Worm (Caenorhabditis elegans): ENCODE results near the gene dao-6.

dao-6 gene

DNA sequence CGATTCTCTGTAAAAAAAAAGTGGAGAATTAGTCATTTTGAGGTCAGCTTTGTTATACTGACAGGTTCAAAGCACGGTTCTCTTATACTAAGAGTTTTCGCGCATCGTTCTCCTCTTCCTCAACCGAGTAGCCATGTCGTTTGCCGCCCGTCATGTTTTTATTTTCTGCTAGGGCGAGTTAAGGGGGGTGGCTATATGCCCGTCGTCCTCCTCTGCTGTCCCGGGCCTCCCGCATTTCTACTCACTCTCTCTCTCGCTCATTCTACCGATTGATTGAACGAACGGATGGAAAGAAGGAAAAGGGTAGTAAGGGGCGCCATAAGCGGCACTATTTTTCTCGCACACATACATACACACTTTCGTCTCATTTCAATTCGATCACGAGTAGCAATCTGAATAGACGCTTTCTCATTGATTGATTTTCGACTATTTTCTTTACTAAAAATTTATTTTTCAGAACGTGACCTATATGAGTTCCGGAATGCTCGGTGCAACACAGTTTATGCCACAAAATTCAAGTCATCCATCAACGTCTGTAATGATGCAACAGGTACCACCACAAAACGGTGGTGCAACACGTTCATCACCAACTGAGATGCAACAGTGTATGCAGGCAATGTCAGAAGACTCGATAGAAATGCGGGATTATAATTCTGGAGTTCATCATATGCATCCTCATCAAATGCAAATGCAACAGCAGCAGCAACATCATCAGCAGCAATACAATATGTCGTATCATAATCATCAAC is 30.7 kb downstream of the dao-6 start:
- TF ChIP-seq C34F6.9 (tag; optimal IDR thresholded peaks at IDR 0.05) = peak; percentile 4
- no peak for TF ChIP-seq ztf-1 (GFP tag; conservative IDR thresholded peaks at IDR 0.05)

DNA sequence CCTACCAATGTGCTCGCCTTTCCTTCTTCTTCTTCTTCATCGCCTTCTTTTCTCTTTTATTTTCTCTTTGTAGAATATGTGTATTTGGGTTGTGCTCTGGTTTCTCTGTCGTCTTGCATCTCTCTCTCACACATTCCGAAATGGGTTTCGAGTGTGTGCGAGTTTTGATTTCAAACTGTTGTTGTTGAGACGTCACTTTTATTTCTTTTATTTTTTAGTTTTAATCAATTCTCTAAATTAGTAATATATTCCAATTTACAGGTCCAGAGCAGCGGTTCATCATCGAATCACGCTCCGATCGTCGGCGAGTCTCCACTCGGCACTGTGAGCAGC is 31.4 kb downstream of the dao-6 start:
- TF ChIP-seq sma-9 (GFP tag; optimal IDR thresholded peaks at IDR 0.05) (peak; percentile 9), sma-9 (tag; optimal IDR thresholded peaks at IDR 0.05) (no peak), lsy-2 (tag; optimal IDR thresholded peaks at IDR 0.05) (no peak), unc-55 (GFP tag; optimal IDR thresholded peaks at IDR 0.05) (peak; percentile 28)

DNA sequence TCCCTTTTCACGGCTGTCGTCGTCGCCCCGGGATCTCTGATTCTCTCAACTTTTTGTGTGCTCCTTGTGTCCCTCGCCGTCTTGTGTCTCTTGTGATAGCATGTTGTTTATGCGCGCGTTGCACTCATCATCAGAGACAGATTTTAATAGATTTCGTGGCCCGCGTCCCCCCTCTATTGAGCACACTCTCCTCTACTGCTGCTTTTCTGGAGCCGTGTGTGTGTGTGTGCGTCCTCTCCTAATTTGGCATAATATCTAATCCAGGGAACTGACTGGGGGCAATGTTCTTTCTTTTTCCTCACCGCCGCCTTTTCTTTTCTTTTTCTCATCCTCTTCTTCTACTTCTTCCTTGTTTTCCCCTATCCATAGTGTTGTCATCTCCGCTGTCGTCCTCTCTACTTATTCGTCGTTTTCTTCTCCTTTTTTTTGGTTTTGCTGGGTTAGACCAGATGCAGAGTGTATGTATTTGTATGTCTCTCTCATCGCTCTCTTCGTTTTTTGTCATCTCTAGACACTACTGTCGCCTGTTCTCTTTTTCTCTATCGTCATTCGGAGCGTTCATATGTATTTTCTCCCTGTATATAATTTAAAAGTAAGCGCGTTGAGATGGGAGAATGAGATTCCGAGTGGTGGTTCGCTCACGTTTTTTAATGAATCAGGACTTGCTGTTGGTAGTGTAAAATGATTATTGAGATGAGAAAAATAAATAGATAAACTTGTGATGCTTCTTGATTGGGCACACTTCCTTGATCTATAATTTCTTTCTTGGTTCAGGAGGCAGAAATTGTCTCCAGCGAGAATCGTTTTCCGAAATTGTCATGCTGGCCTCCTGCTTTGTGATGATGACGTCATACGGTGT is 32.0 kb downstream of the dao-6 start:
- TF ChIP-seq sma-9 (GFP tag; optimal IDR thresholded peaks at IDR 0.05) = peak; percentile 58
- no peak for TF ChIP-seq sma-9 (tag; optimal IDR thresholded peaks at IDR 0.05)
- peak; percentile 0 for TF ChIP-seq ama-1 (optimal IDR thresholded peaks at IDR 0.05)
- peak; percentile 11 for TF ChIP-seq egl-27 (tag; optimal IDR thresholded peaks at IDR 0.05)
- peak; percentile 54 for TF ChIP-seq C34F6.9 (tag; optimal IDR thresholded peaks at IDR 0.05)
- peak; percentile 63 for TF ChIP-seq Y55F3AM.14 (GFP tag; optimal IDR thresholded peaks at IDR 0.05)
- TF ChIP-seq nhr-129 (tag; optimal IDR thresholded peaks at IDR 0.05) = peak; percentile 43
- peak; percentile 53 for TF ChIP-seq unc-55 (GFP tag; optimal IDR thresholded peaks at IDR 0.05)
- TF ChIP-seq lsy-2 (tag; optimal IDR thresholded peaks at IDR 0.05) = peak in 1 of 2 experiments; percentile 43
- TF ChIP-seq ztf-11 (tag; optimal IDR thresholded peaks at IDR 0.05) = no peak
- TF ChIP-seq F13H6.1 (tag; optimal IDR thresholded peaks at IDR 0.05) = peak; percentile 74
- peak; percentile 74 for TF ChIP-seq zag-1 (tag; optimal IDR thresholded peaks at IDR 0.05)
- TF ChIP-seq fos-1 (tag; optimal IDR thresholded peaks at IDR 0.05) = peak; percentile 10
- peak; percentile 26 for TF ChIP-seq nhr-6 (tag; optimal IDR thresholded peaks at IDR 0.05)
- TF ChIP-seq nhr-25 (tag; optimal IDR thresholded peaks at IDR 0.05) = peak; percentile 30
- TF ChIP-seq mdl-1 (tag; optimal IDR thresholded peaks at IDR 0.05) = peak in 1 of 2 experiments; percentile 27
- TF ChIP-seq ceh-16 (tag; optimal IDR thresholded peaks at IDR 0.05) = no peak
- peak; percentile 66 for TF ChIP-seq mab-5 (tag; optimal IDR thresholded peaks at IDR 0.05)
- no peak for TF ChIP-seq ceh-82 (tag; optimal IDR thresholded peaks at IDR 0.05)
- TF ChIP-seq ztf-4 (tag; optimal IDR thresholded peaks at IDR 0.05) = no peak
- TF ChIP-seq dmd-4 (tag; optimal IDR thresholded peaks at IDR 0.05) = no peak
- peak; percentile 47 for TF ChIP-seq crh-2 (tag; optimal IDR thresholded peaks at IDR 0.05)

DNA sequence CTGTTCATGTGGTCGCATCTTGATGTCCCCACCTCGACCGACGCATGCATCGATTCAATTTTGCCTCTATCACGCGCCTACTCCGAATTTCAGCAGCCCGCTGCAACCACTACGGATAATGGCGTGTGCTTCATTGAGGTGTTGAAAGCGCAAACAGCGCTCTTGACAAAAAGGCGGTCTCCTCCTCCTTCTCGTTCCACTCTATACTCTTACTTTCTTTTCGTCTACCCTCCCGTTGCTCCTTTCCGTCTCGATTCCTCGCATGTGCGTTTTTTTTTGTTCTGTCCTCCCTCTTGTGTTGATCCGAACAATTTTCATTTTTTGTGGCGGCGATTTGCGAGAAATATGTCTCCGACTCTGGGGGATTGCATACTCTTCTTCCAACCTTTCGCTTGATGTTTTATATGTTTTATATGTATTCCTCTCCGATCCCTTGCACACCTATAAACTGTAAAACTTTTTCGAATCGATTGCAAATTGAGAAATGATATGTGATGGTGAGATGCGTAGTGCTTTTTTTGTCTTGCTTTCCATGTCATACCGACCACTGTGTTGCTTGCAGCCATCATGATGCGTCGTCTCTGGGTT is 33.2 kb downstream of the dao-6 start:
- TF ChIP-seq nhr-6 (tag; optimal IDR thresholded peaks at IDR 0.05) (peak; percentile 5), F13H6.1 (tag; optimal IDR thresholded peaks at IDR 0.05) (peak; percentile 36), ZK546.5 (tag; optimal IDR thresholded peaks at IDR 0.05) (no peak), alr-1 (tag; optimal IDR thresholded peaks at IDR 0.05) (no peak), Y55F3AM.14 (GFP tag; optimal IDR thresholded peaks at IDR 0.05) (no peak), lsy-2 (tag; optimal IDR thresholded peaks at IDR 0.05) (no peak), dmd-4 (tag; optimal IDR thresholded peaks at IDR 0.05) (no peak), unc-55 (GFP tag; optimal IDR thresholded peaks at IDR 0.05) (peak; percentile 14), peb-1 (tag; optimal IDR thresholded peaks at IDR 0.05) (no peak), nhr-23 (tag; optimal IDR thresholded peaks at IDR 0.05) (no peak), sma-3 (GFP tag; optimal IDR thresholded peaks at IDR 0.05) (no peak), elt-3 (tag; optimal IDR thresholded peaks at IDR 0.05) (no peak), aly-2 (tag; optimal IDR thresholded peaks at IDR 0.05) (no peak), unc-62 (GFP tag; optimal IDR thresholded peaks at IDR 0.05) (no peak), sma-9 (GFP tag; optimal IDR thresholded peaks at IDR 0.05) (peak; percentile 11), sma-9 (tag; optimal IDR thresholded peaks at IDR 0.05) (no peak), gmeb-1 (tag; optimal IDR thresholded peaks at IDR 0.05) (no peak), nhr-129 (tag; optimal IDR thresholded peaks at IDR 0.05) (peak; percentile 30), lin-13 (GFP tag; optimal IDR thresholded peaks at IDR 0.05) (no peak)

Data from whole organism, L2 larva.